Worm (Caenorhabditis elegans) whole organism, midembryonic: ENCODE data around the gene F40F8.11.

ENCODE experiments used
- flt-1 ChIP-seq: fragments of 200-800 bp; sonication (Bioruptor generic); IDR thresholded peaks from 2 replicates; pipeline ENCODE4 v1.3.6; 2022; ENCODE audit warnings: missing genetic modification characterization, missing compliant biosample characterization
- ref-1 ChIP-seq: fragments of 200-800 bp; sonication (Bioruptor generic); conservative IDR thresholded peaks from 2 replicates; pipeline ENCODE4 v1.3.6; 2022; ENCODE audit warnings: missing genetic modification reagents, missing genetic modification characterization, missing compliant biosample characterization
- tab-1 ChIP-seq: fragments of 200-800 bp; sonication (Bioruptor generic); IDR thresholded peaks from 2 replicates; pipeline ENCODE4 v1.3.6; 2022; ENCODE audit warnings: missing genetic modification characterization, missing compliant biosample characterization

- TF ChIP-seq tab-1 (GFP tag; lab: Robert Waterston, UW): no peak
- no peak for TF ChIP-seq flt-1
- no peak for TF ChIP-seq ref-1 (GFP tag; lab: Robert Waterston, UW)
Measured at ce11 chrII:11092413-11092812, 40.0 kb downstream of the F40F8.11 start, which contains the start of gene rpl-42.
